Worm (Caenorhabditis elegans) whole organism, mixed stage, embryonic: Measurements from ENCODE around the gene F38B7.17.
A peak's percentile ranks its signal among the peaks of the same experiment; 100 is the strongest.

ENCODE experiments used
- M03D4.4 ChIP-seq: sonication (generic microtip); optimal IDR thresholded peaks from 2 replicates; lab custom pipeline; 2017; ENCODE audit warnings: mild to moderate bottlenecking, missing genetic modification characterization, missing compliant biosample characterization
- bed-3 ChIP-seq: fragments of 200-800 bp; sonication (Bioruptor generic); optimal IDR thresholded peaks from 3 replicates; lab custom pipeline; 2018; ENCODE audit warnings: mild to moderate bottlenecking, missing genetic modification characterization, moderate library complexity, missing compliant biosample characterization
- blmp-1 ChIP-seq: fragments of 150-350 bp; optimal IDR thresholded peaks from 2 replicates; lab custom pipeline; 2014; ENCODE audit warnings: missing biosample characterization, missing genetic modification characterization
- ceh-39 ChIP-seq: fragments of 150-350 bp; optimal IDR thresholded peaks from 2 replicates; lab custom pipeline; 2014; ENCODE audit warnings: missing biosample characterization, missing genetic modification characterization
- ceh-43 ChIP-seq: fragments of 200-800 bp; sonication (Bioruptor generic); optimal IDR thresholded peaks from 2 replicates; lab custom pipeline; 2018; ENCODE audit warnings: mild to moderate bottlenecking, missing genetic modification characterization, moderate library complexity, missing compliant biosample characterization
- ceh-83 ChIP-seq: fragments of 200-800 bp; sonication (Bioruptor generic); optimal IDR thresholded peaks from 2 replicates; lab custom pipeline; 2018; ENCODE audit warnings: mild to moderate bottlenecking, missing genetic modification characterization, missing compliant biosample characterization
- ces-1 ChIP-seq: fragments of 150-350 bp; optimal IDR thresholded peaks from 2 replicates; lab custom pipeline; 2014; ENCODE audit warnings: missing biosample characterization, missing genetic modification reagents, missing genetic modification characterization
- cnd-1 ChIP-seq: fragments of 200-800 bp; sonication (Bioruptor generic); optimal IDR thresholded peaks from 2 replicates; lab custom pipeline; 2018; ENCODE audit warnings: mild to moderate bottlenecking, missing genetic modification characterization, missing compliant biosample characterization
- drap-1 ChIP-seq: fragments of 200-800 bp; sonication (Bioruptor generic); optimal IDR thresholded peaks from 3 replicates; lab custom pipeline; 2018; ENCODE audit warnings: mild to moderate bottlenecking, missing genetic modification characterization, missing compliant biosample characterization
- elt-1 ChIP-seq: sonication (generic microtip); optimal IDR thresholded peaks from 2 replicates; lab custom pipeline; 2017; ENCODE audit warnings: missing genetic modification characterization, mild to moderate bottlenecking, missing compliant biosample characterization, antibody characterized with exemption, moderate library complexity, borderline replicate concordance; ENCODE audit not compliant: insufficient read depth
- elt-3 ChIP-seq: fragments of 150-350 bp; optimal IDR thresholded peaks from 2 replicates; lab custom pipeline; 2014; ENCODE audit warnings: missing biosample characterization, missing genetic modification characterization
- flh-1 ChIP-seq: fragments of 200-800 bp; sonication (Bioruptor generic); optimal IDR thresholded peaks from 2 replicates; lab custom pipeline; 2018; ENCODE audit warnings: mild to moderate bottlenecking, missing genetic modification characterization, moderate library complexity, missing compliant biosample characterization
- ham-2 ChIP-seq: fragments of 200-800 bp; sonication (Bioruptor generic); optimal IDR thresholded peaks from 2 replicates; lab custom pipeline; 2018; ENCODE audit warnings: mild to moderate bottlenecking, missing genetic modification characterization, missing compliant biosample characterization
- hlh-1 ChIP-seq: fragments of 150-350 bp; optimal IDR thresholded peaks from 2 replicates; lab custom pipeline; 2014; ENCODE audit warnings: missing biosample characterization, missing genetic modification reagents, missing genetic modification characterization
- lin-13 ChIP-seq: fragments of 150-350 bp; optimal IDR thresholded peaks from 2 replicates; lab custom pipeline; 2014; ENCODE audit warnings: missing biosample characterization, missing genetic modification characterization
- lin-32 ChIP-seq: fragments of 200-800 bp; sonication (Bioruptor generic); optimal IDR thresholded peaks from 2 replicates; lab custom pipeline; 2018; ENCODE audit warnings: mild to moderate bottlenecking, missing genetic modification characterization, missing compliant biosample characterization
- lsy-2 ChIP-seq: fragments of 150-350 bp; optimal IDR thresholded peaks from 2 replicates; lab custom pipeline; 2014; ENCODE audit warnings: missing biosample characterization, missing genetic modification characterization
- mab-5 ChIP-seq: fragments of 150-350 bp; optimal IDR thresholded peaks from 2 replicates; lab custom pipeline; 2014; ENCODE audit warnings: missing biosample characterization, missing genetic modification characterization
- mep-1 ChIP-seq: fragments of 150-350 bp; optimal IDR thresholded peaks from 2 replicates; lab custom pipeline; 2017; ENCODE audit warnings: missing biosample characterization, missing genetic modification reagents, missing genetic modification characterization, inconsistent platforms
- mls-2 ChIP-seq: sonication (generic microtip); optimal IDR thresholded peaks from 2 replicates; lab custom pipeline; 2016; ENCODE audit warnings: mild to moderate bottlenecking, missing genetic modification characterization, moderate library complexity, missing compliant biosample characterization
- nhr-12 ChIP-seq: fragments of 150-350 bp; optimal IDR thresholded peaks from 2 replicates; lab custom pipeline; 2014; ENCODE audit warnings: missing biosample characterization, missing genetic modification characterization
- nhr-2 ChIP-seq: fragments of 150-350 bp; optimal IDR thresholded peaks from 2 replicates; lab custom pipeline; 2014; ENCODE audit warnings: missing biosample characterization, missing genetic modification characterization
- nhr-237 ChIP-seq: fragments of 150-350 bp; optimal IDR thresholded peaks from 2 replicates; lab custom pipeline; 2014; ENCODE audit warnings: missing biosample characterization, missing genetic modification characterization
- nhr-28 ChIP-seq: fragments of 150-350 bp; optimal IDR thresholded peaks from 2 replicates; lab custom pipeline; 2014; ENCODE audit warnings: missing biosample characterization, missing genetic modification characterization
- nhr-76 ChIP-seq: sonication (generic microtip); optimal IDR thresholded peaks from 2 replicates; lab custom pipeline; 2017; ENCODE audit warnings: missing biosample characterization, missing genetic modification characterization
- pha-4 ChIP-seq: fragments of 150-350 bp; optimal IDR thresholded peaks from 2 replicates; lab custom pipeline; 2018; ENCODE audit warnings: missing biosample characterization, missing genetic modification reagents, missing genetic modification characterization
- sem-2 ChIP-seq: fragments of 200-800 bp; sonication (Bioruptor generic); optimal IDR thresholded peaks from 2 replicates; lab custom pipeline; 2018; ENCODE audit warnings: mild to moderate bottlenecking, missing genetic modification characterization, missing compliant biosample characterization
- snpc-4 ChIP-seq: fragments of 150-350 bp; optimal IDR thresholded peaks from 2 replicates; lab custom pipeline; 2014; ENCODE audit warnings: missing biosample characterization, missing genetic modification characterization
- sptf-1 ChIP-seq: sonication (generic microtip); optimal IDR thresholded peaks from 2 replicates; lab custom pipeline; 2017; ENCODE audit warnings: mild to moderate bottlenecking, missing genetic modification characterization, moderate library complexity, missing compliant biosample characterization
- tbx-8 ChIP-seq: fragments of 200-800 bp; sonication (Bioruptor generic); optimal IDR thresholded peaks from 2 replicates; lab custom pipeline; 2018; ENCODE audit warnings: mild to moderate bottlenecking, missing genetic modification characterization, moderate library complexity, missing compliant biosample characterization
- unc-120 ChIP-seq: sonication (generic microtip); optimal IDR thresholded peaks from 2 replicates; lab custom pipeline; 2017; ENCODE audit warnings: missing genetic modification characterization, missing compliant biosample characterization; ENCODE audit not compliant: poor library complexity, severe bottlenecking
- unc-39 ChIP-seq: fragments of 150-350 bp; optimal IDR thresholded peaks from 2 replicates; lab custom pipeline; 2014; ENCODE audit warnings: missing biosample characterization, missing genetic modification characterization
- unc-62 ChIP-seq: fragments of 150-350 bp; optimal IDR thresholded peaks from 2 replicates; lab custom pipeline; 2014; ENCODE audit warnings: missing biosample characterization, missing genetic modification reagents, missing genetic modification characterization
- zip-8 ChIP-seq: fragments of 150-350 bp; optimal IDR thresholded peaks from 2 replicates; lab custom pipeline; 2014; ENCODE audit warnings: missing biosample characterization, missing genetic modification characterization
- ztf-11 ChIP-seq: fragments of 150-350 bp; optimal IDR thresholded peaks from 2 replicates; lab custom pipeline; 2014; ENCODE audit warnings: missing biosample characterization, missing genetic modification characterization

F38B7.17 gene

DNA sequence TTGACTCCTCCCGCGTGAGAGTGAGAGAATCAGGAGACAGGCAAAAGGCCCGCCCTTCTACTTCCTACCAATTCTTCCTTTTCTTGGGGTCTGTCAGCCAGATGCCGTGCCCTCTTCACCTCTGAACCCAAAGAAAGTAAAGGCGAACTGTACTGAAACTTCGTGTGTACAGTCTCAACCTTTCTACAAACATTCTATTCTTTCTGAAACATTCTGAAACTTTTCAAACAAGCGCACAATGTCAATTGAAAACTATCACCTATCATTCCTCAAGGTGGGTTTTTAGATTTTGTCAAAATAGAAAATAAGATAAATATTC is 16.3 kb downstream of the F38B7.17 start:
- TF ChIP-seq mab-5 (tag; lab: Kevin White, UChicago) (no peak), M03D4.4 (tag; lab: Kevin White, UChicago) (no peak), snpc-4 (tag; lab: Kevin White, UChicago) (no peak), ham-2 (GFP tag; lab: Kevin White, UChicago) (no peak), ceh-43 (GFP tag; lab: Kevin White, UChicago) (no peak), tbx-8 (GFP tag; lab: Kevin White, UChicago) (no peak), unc-62 (GFP tag; lab: Kevin White, UChicago) (no peak), drap-1 (GFP tag; lab: Kevin White, UChicago) (no peak), ztf-11 (no peak), elt-1 (no peak), lin-13 (tag; lab: Kevin White, UChicago) (no peak), zip-8 (no peak)

DNA sequence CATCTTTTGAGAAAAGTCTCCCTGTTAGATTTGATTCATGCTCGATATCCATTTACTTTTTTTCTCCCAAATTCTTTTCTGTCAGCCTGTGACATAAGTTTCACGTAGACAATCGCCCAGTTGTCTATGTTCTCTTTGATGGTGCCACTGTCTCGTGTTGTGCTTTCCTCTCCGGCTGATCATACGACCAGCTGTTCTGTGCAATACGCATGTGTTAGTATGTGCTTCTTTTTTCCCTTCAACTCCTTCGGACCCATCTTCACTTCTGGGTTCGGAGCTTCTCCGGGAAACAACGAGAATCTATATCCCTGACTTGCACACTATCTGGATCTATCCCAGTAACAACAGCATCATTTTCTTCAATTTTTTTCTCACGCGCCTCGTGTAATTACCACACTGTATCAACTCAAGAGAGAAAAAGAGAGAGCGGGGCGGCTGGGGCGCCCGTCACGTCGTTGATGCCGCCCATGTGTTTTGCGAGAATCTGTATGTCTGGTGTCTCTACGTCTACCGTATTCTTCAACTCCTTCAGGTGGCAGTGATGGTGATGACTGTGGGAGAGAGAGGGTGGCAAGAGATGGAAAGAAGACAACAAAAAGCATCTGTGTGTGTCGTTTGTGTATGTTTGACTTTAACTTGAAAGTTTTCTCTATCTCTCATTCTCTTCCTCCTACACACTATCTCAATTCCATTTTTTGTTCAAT is 16.8 kb downstream of the F38B7.17 start:
- TF ChIP-seq nhr-12 (tag; lab: Kevin White, UChicago) (no peak), mab-5 (tag; lab: Kevin White, UChicago) (no peak), ces-1 (GFP tag; lab: Kevin White, UChicago) (no peak), drap-1 (GFP tag; lab: Kevin White, UChicago) (no peak), sem-2 (GFP tag; lab: Kevin White, UChicago) (no peak), ham-2 (GFP tag; lab: Kevin White, UChicago) (no peak), unc-62 (GFP tag; lab: Kevin White, UChicago) (peak; percentile 58), nhr-237 (tag; lab: Kevin White, UChicago) (peak; percentile 16), lsy-2 (tag; lab: Kevin White, UChicago) (no peak), lin-13 (tag; lab: Kevin White, UChicago) (no peak), blmp-1 (no peak), hlh-1 (tag; lab: Kevin White, UChicago) (peak; percentile 96), sptf-1 (tag; lab: Kevin White, UChicago) (peak; percentile 20), ztf-11 (no peak), flh-1 (no peak), unc-120 (peak; percentile 79), mep-1 (tag; lab: Kevin White, UChicago) (no peak), lin-32 (no peak), ceh-83 (GFP tag; lab: Kevin White, UChicago) (peak; percentile 10), ceh-39 (tag; lab: Kevin White, UChicago) (no peak), nhr-2 (tag; lab: Kevin White, UChicago) (no peak), cnd-1 (no peak)
- TF ChIP-seq, all 35 proteins: peak for 6

DNA sequence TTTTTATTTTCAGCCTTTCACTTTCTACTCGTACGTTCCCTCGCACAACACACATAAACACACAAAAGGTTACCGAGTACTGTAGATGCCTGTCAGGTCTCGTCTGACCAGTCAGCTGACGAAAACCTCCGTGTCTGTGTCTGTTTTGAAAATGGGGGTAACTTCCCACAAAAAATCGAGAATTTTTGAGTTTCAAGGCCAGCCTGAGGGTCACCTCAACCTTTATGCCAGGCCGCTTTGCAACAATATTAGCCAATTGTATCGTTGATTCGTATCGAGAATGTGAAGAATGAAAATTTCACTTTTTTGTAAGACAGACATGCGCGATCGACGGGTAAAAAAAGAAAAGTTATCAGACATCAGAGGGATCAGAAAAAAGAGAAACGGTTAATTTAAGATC is 17.7 kb downstream of the F38B7.17 start:
- TF ChIP-seq elt-1 (no peak), cnd-1 (no peak), pha-4 (tag; lab: Kevin White, UChicago) (no peak), mls-2 (no peak), bed-3 (GFP tag; lab: Kevin White, UChicago) (no peak), unc-39 (tag; lab: Kevin White, UChicago) (no peak), nhr-76 (no peak), ztf-11 (no peak), zip-8 (no peak), ham-2 (GFP tag; lab: Kevin White, UChicago) (no peak), M03D4.4 (tag; lab: Kevin White, UChicago) (no peak), tbx-8 (GFP tag; lab: Kevin White, UChicago) (no peak), ceh-39 (tag; lab: Kevin White, UChicago) (no peak), nhr-2 (tag; lab: Kevin White, UChicago) (no peak), unc-62 (GFP tag; lab: Kevin White, UChicago) (no peak), mab-5 (tag; lab: Kevin White, UChicago) (no peak), sptf-1 (tag; lab: Kevin White, UChicago) (no peak), lin-32 (no peak), nhr-28 (tag; lab: Kevin White, UChicago) (no peak), elt-3 (tag; lab: Kevin White, UChicago) (no peak)
- TF ChIP-seq, all 35 proteins: peak for 0
